Worm (Caenorhabditis elegans): ENCODE results near the gene coh-1.

- no peak for TF ChIP-seq fkh-3 (tag; optimal IDR thresholded peaks at IDR 0.05)
- TF ChIP-seq F10E7.11 (tag; optimal IDR thresholded peaks at IDR 0.05): no peak
- no peak for TF ChIP-seq madf-10 (tag; optimal IDR thresholded peaks at IDR 0.05)
- TF ChIP-seq F37B4.10 (GFP tag; IDR thresholded peaks at IDR 0.05): no peak
- TF ChIP-seq pha-4 (tag; optimal IDR thresholded peaks at IDR 0.05): no peak
These were observed 59.4 kb downstream of the coh-1 start, which contains the start of gene C10A4.7 for ce11 chrX:7415420-7415819.

All from whole organism, young adult.